Worm (Caenorhabditis elegans) whole organism, young adult: Measurements from ENCODE around the gene Y57G11C.20.
A peak's percentile ranks its signal among the peaks of the same experiment; 100 is the strongest.

Experiments
- B0019.2 ChIP-seq: fragments of 200-800 bp; sonication (Bioruptor generic); conservative IDR thresholded peaks from 2 replicates; pipeline ENCODE4 v1.3.6; 2022; ENCODE audit warnings: missing genetic modification reagents, missing genetic modification characterization, missing compliant biosample characterization
- B0261.1 ChIP-seq: sonication (generic microtip); optimal IDR thresholded peaks from 2 replicates; lab custom pipeline; 2016; ENCODE audit warnings: mild to moderate bottlenecking, missing genetic modification characterization, moderate library complexity, missing compliant biosample characterization
- C06A6.2 ChIP-seq: fragments of 200-800 bp; sonication (Bioruptor generic); conservative IDR thresholded peaks from 2 replicates; pipeline ENCODE4 v1.3.6; 2022; ENCODE audit warnings: missing genetic modification characterization, missing compliant biosample characterization
- D2030.7 ChIP-seq: fragments of 200-800 bp; sonication (Bioruptor generic); IDR thresholded peaks from 2 replicates; pipeline ENCODE4 v1.3.6; 2022; ENCODE audit warnings: missing genetic modification reagents, missing genetic modification characterization, missing compliant biosample characterization
- F10E7.11 ChIP-seq: sonication (generic microtip); optimal IDR thresholded peaks from 2 replicates; lab custom pipeline; 2017; ENCODE audit warnings: mild to moderate bottlenecking, missing genetic modification characterization, moderate library complexity, missing compliant biosample characterization
- F22D6.2 ChIP-seq: sonication (generic microtip); optimal IDR thresholded peaks from 2 replicates; lab custom pipeline; 2016; ENCODE audit warnings: mild to moderate bottlenecking, missing genetic modification characterization, missing compliant biosample characterization
- F23B12.7 ChIP-seq: sonication (generic microtip); optimal IDR thresholded peaks from 2 replicates; lab custom pipeline; 2017; ENCODE audit warnings: missing genetic modification characterization, mild to moderate bottlenecking, missing compliant biosample characterization, antibody characterized with exemption, moderate library complexity; ENCODE audit not compliant: insufficient read depth
- F39B2.1 ChIP-seq: fragments of 200-800 bp; sonication (Bioruptor generic); IDR thresholded peaks from 2 replicates; pipeline ENCODE4 v1.3.6; 2022; ENCODE audit warnings: missing genetic modification reagents, missing genetic modification characterization, missing compliant biosample characterization
- F57A8.1 ChIP-seq: fragments of 200-800 bp; sonication (Bioruptor generic); optimal IDR thresholded peaks from 2 replicates; lab custom pipeline; 2018; ENCODE audit warnings: mild to moderate bottlenecking, missing genetic modification characterization, moderate library complexity, missing compliant biosample characterization
- K12H6.12 ChIP-seq: fragments of 200-800 bp; sonication (Bioruptor generic); optimal IDR thresholded peaks from 2 replicates; lab custom pipeline; 2018; ENCODE audit warnings: mild to moderate bottlenecking, missing genetic modification characterization, missing compliant biosample characterization
- Y56A3A.18 ChIP-seq: fragments of 200-800 bp; sonication (Bioruptor generic); IDR thresholded peaks from 2 replicates; pipeline ENCODE4 v1.3.6; 2022; ENCODE audit warnings: missing genetic modification reagents, missing genetic modification characterization, missing compliant biosample characterization
- Y67H2A.10 ChIP-seq: fragments of 200-800 bp; sonication (Bioruptor generic); conservative IDR thresholded peaks from 2 replicates; pipeline ENCODE4 v1.3.6; 2022; ENCODE audit warnings: missing genetic modification reagents, missing genetic modification characterization, missing compliant biosample characterization
- Y95B8A.8 ChIP-seq: fragments of 200-800 bp; sonication (Bioruptor generic); IDR thresholded peaks from 2 replicates; pipeline ENCODE4 v1.3.6; 2022; ENCODE audit warnings: missing genetic modification reagents, missing genetic modification characterization, missing compliant biosample characterization
- ama-1 ChIP-seq, 3 experiments: fragments of 150-350 bp in 1 of 3; sonication (generic microtip) in 2 of 3; optimal IDR thresholded peaks; 2 replicates each; lab custom pipeline; 2014 to 2018; ENCODE audit warnings: missing biosample characterization in 2 of 3, missing genetic modification characterization in 2 of 3, missing genetic modification reagents in 2 of 3
- cebp-1 ChIP-seq, 2 experiments: fragments of 200-800 bp in 1 of 2; sonication (Bioruptor generic) in 1 of 2; sonication (generic microtip) in 1 of 2; IDR thresholded peaks in 1 of 2; optimal IDR thresholded peaks in 1 of 2; 2 replicates each; pipeline versions ENCODE4 v1.3.6 to Lab custom; 2017 to 2022; ENCODE audit warnings: missing compliant biosample characterization in 2 of 2, missing genetic modification characterization in 2 of 2, mild to moderate bottlenecking in 1 of 2, missing genetic modification reagents in 1 of 2, moderate library complexity in 1 of 2
- ceh-58 ChIP-seq: fragments of 200-800 bp; sonication (Bioruptor generic); IDR thresholded peaks from 2 replicates; pipeline ENCODE4 v1.3.6; 2022; ENCODE audit warnings: missing genetic modification characterization, missing compliant biosample characterization
- ceh-79 ChIP-seq: sonication (generic microtip); optimal IDR thresholded peaks from 2 replicates; lab custom pipeline; 2017; ENCODE audit warnings: mild to moderate bottlenecking, missing genetic modification characterization, missing compliant biosample characterization
- ceh-91 ChIP-seq: fragments of 200-800 bp; sonication (Bioruptor generic); IDR thresholded peaks from 2 replicates; pipeline ENCODE4 v1.3.6; 2022; ENCODE audit warnings: missing genetic modification reagents, missing genetic modification characterization, missing compliant biosample characterization
- egl-18 ChIP-seq: fragments of 200-800 bp; sonication (Bioruptor generic); IDR thresholded peaks from 2 replicates; pipeline ENCODE4 v1.3.6; 2022; ENCODE audit warnings: missing genetic modification reagents, missing genetic modification characterization, missing compliant biosample characterization
- hlh-12 ChIP-seq: sonication (generic microtip); optimal IDR thresholded peaks from 2 replicates; lab custom pipeline; 2016; ENCODE audit warnings: missing genetic modification characterization, missing compliant biosample characterization
- hmg-1.2 ChIP-seq: fragments of 200-800 bp; sonication (Bioruptor generic); IDR thresholded peaks from 2 replicates; pipeline ENCODE4 v1.3.6; 2022; ENCODE audit warnings: missing genetic modification reagents, missing genetic modification characterization, missing compliant biosample characterization
- let-526 ChIP-seq: fragments of 200-800 bp; sonication (Bioruptor generic); IDR thresholded peaks from 2 replicates; pipeline ENCODE4 v1.3.6; 2022; ENCODE audit warnings: missing genetic modification reagents, missing genetic modification characterization, missing compliant biosample characterization
- let-607 ChIP-seq, 2 experiments: fragments of 200-800 bp in 1 of 2; sonication (Bioruptor generic) in 1 of 2; sonication (generic microtip) in 1 of 2; optimal IDR thresholded peaks; 2 replicates each; lab custom pipeline; 2016 to 2018; ENCODE audit warnings: mild to moderate bottlenecking in 2 of 2, missing compliant biosample characterization in 2 of 2, missing genetic modification characterization in 2 of 2, moderate library complexity in 2 of 2, missing genotype in 1 of 2
- lin-26 ChIP-seq: fragments of 200-800 bp; sonication (Bioruptor generic); IDR thresholded peaks from 2 replicates; pipeline ENCODE4 v1.3.6; 2022; ENCODE audit warnings: missing genetic modification reagents, missing genetic modification characterization, missing compliant biosample characterization
- lin-35 ChIP-seq, 3 experiments: fragments of 150-350 bp in 2 of 3; sonication (generic microtip) in 1 of 3; optimal IDR thresholded peaks; 2 replicates each; lab custom pipeline; 2014 to 2018; ENCODE audit warnings: missing biosample characterization in 3 of 3, missing genetic modification characterization in 3 of 3, missing genetic modification reagents in 3 of 3
- lin-54 ChIP-seq: fragments of 200-800 bp; sonication (Bioruptor generic); optimal IDR thresholded peaks from 2 replicates; lab custom pipeline; 2018; ENCODE audit warnings: mild to moderate bottlenecking, missing genetic modification characterization, missing compliant biosample characterization
- lir-1 ChIP-seq: fragments of 200-800 bp; sonication (Bioruptor generic); conservative IDR thresholded peaks from 2 replicates; pipeline ENCODE4 v1.3.6; 2022; ENCODE audit warnings: missing genetic modification reagents, missing genetic modification characterization, missing compliant biosample characterization
- lsl-1 ChIP-seq: fragments of 200-800 bp; sonication (Bioruptor generic); optimal IDR thresholded peaks from 2 replicates; lab custom pipeline; 2018; ENCODE audit warnings: mild to moderate bottlenecking, missing genetic modification characterization, moderate library complexity, missing compliant biosample characterization
- madf-10 ChIP-seq: sonication (generic microtip); optimal IDR thresholded peaks from 2 replicates; lab custom pipeline; 2016; ENCODE audit warnings: mild to moderate bottlenecking, missing genetic modification characterization, missing compliant biosample characterization
- madf-3 ChIP-seq: fragments of 200-800 bp; sonication (Bioruptor generic); IDR thresholded peaks from 2 replicates; pipeline ENCODE4 v1.3.6; 2022; ENCODE audit warnings: missing genetic modification reagents, missing genetic modification characterization, missing compliant biosample characterization
- madf-8 ChIP-seq: fragments of 200-800 bp; sonication (Bioruptor generic); conservative IDR thresholded peaks from 2 replicates; pipeline ENCODE4 v1.3.6; 2022; ENCODE audit warnings: missing genetic modification reagents, missing genetic modification characterization, missing compliant biosample characterization
- mcd-1 ChIP-seq: fragments of 200-800 bp; sonication (Bioruptor generic); IDR thresholded peaks from 2 replicates; pipeline ENCODE4 v1.3.6; 2022; ENCODE audit warnings: missing genetic modification reagents, missing genetic modification characterization, missing compliant biosample characterization
- mxl-1 ChIP-seq: sonication (generic microtip); optimal IDR thresholded peaks from 2 replicates; lab custom pipeline; 2016; ENCODE audit warnings: missing genetic modification characterization, missing compliant biosample characterization
- nfya-1 ChIP-seq: sonication (generic microtip); optimal IDR thresholded peaks from 2 replicates; lab custom pipeline; 2017; ENCODE audit warnings: antibody characterized with exemption, missing compliant biosample characterization, missing genetic modification characterization, borderline replicate concordance; ENCODE audit not compliant: insufficient read depth
- nhr-90 ChIP-seq: sonication (generic microtip); optimal IDR thresholded peaks from 2 replicates; lab custom pipeline; 2016; ENCODE audit warnings: missing genotype, mild to moderate bottlenecking, missing genetic modification characterization, missing compliant biosample characterization
- pbrm-1 ChIP-seq: fragments of 200-800 bp; sonication (Bioruptor generic); IDR thresholded peaks from 2 replicates; pipeline ENCODE4 v1.3.6; 2022; ENCODE audit warnings: missing genetic modification reagents, missing genetic modification characterization, missing compliant biosample characterization
- pha-4 ChIP-seq: fragments of 150-350 bp; sonication (generic microtip); optimal IDR thresholded peaks from 2 replicates; lab custom pipeline; 2014; ENCODE audit warnings: missing biosample characterization, missing genetic modification reagents, missing genetic modification characterization
- repo-1 ChIP-seq: sonication (generic microtip); optimal IDR thresholded peaks from 2 replicates; lab custom pipeline; 2017; ENCODE audit warnings: mild to moderate bottlenecking, missing genetic modification characterization, missing compliant biosample characterization
- snpc-1.1 ChIP-seq: sonication (generic microtip); optimal IDR thresholded peaks from 2 replicates; lab custom pipeline; 2017; ENCODE audit warnings: missing genetic modification characterization, mild to moderate bottlenecking, missing compliant biosample characterization, antibody characterized with exemption, moderate library complexity, missing genotype, missing genetic modification reagents; ENCODE audit not compliant: insufficient read depth
- snpc-3.4 ChIP-seq: sonication (generic microtip); optimal IDR thresholded peaks from 2 replicates; lab custom pipeline; 2017; ENCODE audit warnings: missing genetic modification characterization, mild to moderate bottlenecking, missing compliant biosample characterization, antibody characterized with exemption, moderate library complexity, missing genotype, missing genetic modification reagents
- snpc-4 ChIP-seq, 5 experiments: fragments of 150-350 bp in 1 of 5; sonication (generic microtip) in 4 of 5; optimal IDR thresholded peaks; 2 replicates each; lab custom pipeline; 2014 to 2018; ENCODE audit warnings: missing genetic modification characterization in 5 of 5, missing biosample characterization in 3 of 5, antibody characterized with exemption in 2 of 5, mild to moderate bottlenecking in 2 of 5, missing compliant biosample characterization in 2 of 5, missing genotype in 2 of 5, moderate library complexity in 2 of 5, missing genetic modification reagents in 1 of 5
- tbp1 ChIP-seq: fragments of 200-800 bp; sonication (Bioruptor generic); optimal IDR thresholded peaks from 2 replicates; lab custom pipeline; 2018; ENCODE audit warnings: mild to moderate bottlenecking, missing genetic modification characterization, missing compliant biosample characterization
- unc-130 ChIP-seq: sonication (generic microtip); optimal IDR thresholded peaks from 2 replicates; lab custom pipeline; 2016; ENCODE audit warnings: missing genetic modification reagents, missing genetic modification characterization, missing compliant biosample characterization
- xnd-1 ChIP-seq: sonication (generic microtip); optimal IDR thresholded peaks from 2 replicates; lab custom pipeline; 2016; ENCODE audit warnings: missing genotype, missing genetic modification reagents, missing genetic modification characterization, missing compliant biosample characterization
- zim-3 ChIP-seq: sonication (generic microtip); optimal IDR thresholded peaks from 2 replicates; lab custom pipeline; 2017; ENCODE audit warnings: mild to moderate bottlenecking, missing genetic modification characterization, moderate library complexity, missing compliant biosample characterization
- ztf-28 ChIP-seq: fragments of 200-800 bp; sonication (Bioruptor generic); IDR thresholded peaks from 2 replicates; pipeline ENCODE4 v1.3.6; 2022; ENCODE audit warnings: missing genetic modification reagents, missing genetic modification characterization, missing compliant biosample characterization

Y57G11C.20 gene

ce11 chrIV:14824878-14825352 is 18.2 kb upstream of the Y57G11C.20 start, which contains the start of gene sec-61.A (continued):
- TF ChIP-seq ama-1 (optimal IDR thresholded peaks at IDR 0.05; lab: Kevin White, UChicago) (no peak), ama-1 (GFP tag; optimal IDR thresholded peaks at IDR 0.05; lab: Kevin White, UChicago) (no peak), pha-4 (no peak), let-526 (GFP tag; lab: Robert Waterston, UW) (no peak), xnd-1 (peak; percentile 56), F22D6.2 (tag; lab: Kevin White, UChicago) (no peak), F39B2.1 (GFP tag; lab: Robert Waterston, UW) (no peak), cebp-1 (GFP tag; IDR thresholded peaks at IDR 0.05; lab: Robert Waterston, UW) (no peak), cebp-1 (tag; optimal IDR thresholded peaks at IDR 0.05; lab: Kevin White, UChicago) (peak; percentile 66), lin-35 (GFP tag; optimal IDR thresholded peaks at IDR 0.05; lab: Kevin White, UChicago) (peak in 1 of 3 experiments; percentile 24), unc-130 (GFP tag; lab: Kevin White, UChicago) (no peak), ceh-58 (GFP tag; lab: Robert Waterston, UW) (no peak), let-607 (tag; optimal IDR thresholded peaks at IDR 0.05; lab: Kevin White, UChicago) (peak; percentile 100), zim-3 (tag; lab: Kevin White, UChicago) (no peak), hlh-12 (no peak), Y95B8A.8 (GFP tag; lab: Robert Waterston, UW) (no peak), tbp1 (GFP tag; lab: Kevin White, UChicago) (peak; percentile 70), Y56A3A.18 (GFP tag; lab: Robert Waterston, UW) (no peak), lin-54 (GFP tag; lab: Kevin White, UChicago) (peak; percentile 70), F57A8.1 (GFP tag; lab: Kevin White, UChicago) (no peak), ceh-79 (no peak), F10E7.11 (tag; lab: Kevin White, UChicago) (no peak), nfya-1 (tag; lab: Kevin White, UChicago) (no peak), D2030.7 (no peak; the same call in 1 of the 2 replicates), lsl-1 (peak; percentile 94), lin-26 (GFP tag; lab: Robert Waterston, UW) (no peak), B0261.1 (no peak), egl-18 (no peak), snpc-4 (GFP tag; optimal IDR thresholded peaks at IDR 0.05; lab: Kevin White, UChicago) (peak; percentile 89), snpc-4 (tag; optimal IDR thresholded peaks at IDR 0.05; lab: Kevin White, UChicago) (peak; percentile 65 to 95 (median 86)), madf-8 (GFP tag; lab: Robert Waterston, UW) (no peak), K12H6.12 (tag; lab: Kevin White, UChicago) (peak; percentile 74), snpc-1.1 (tag; lab: Kevin White, UChicago) (no peak), ceh-91 (GFP tag; lab: Robert Waterston, UW) (peak; percentile 60), mxl-1 (tag; lab: Kevin White, UChicago) (no peak), hmg-1.2 (GFP tag; lab: Robert Waterston, UW) (peak; percentile 50), lir-1 (no peak), madf-3 (GFP tag; lab: Robert Waterston, UW) (no peak), ztf-28 (no peak), madf-10 (tag; lab: Kevin White, UChicago) (peak; percentile 46), C06A6.2 (GFP tag; lab: Robert Waterston, UW) (no peak), pbrm-1 (peak; percentile 65), repo-1 (peak; percentile 43), nhr-90 (tag; lab: Kevin White, UChicago) (peak; percentile 55), Y67H2A.10 (0 out of 2 replicates have a peak, but pooled peaks have one; percentile 38), F23B12.7 (tag; lab: Kevin White, UChicago) (peak; percentile 75), B0019.2 (no peak), snpc-3.4 (peak; percentile 27), mcd-1 (GFP tag; lab: Robert Waterston, UW) (peak; percentile 72)
